Worm (Caenorhabditis elegans): ENCODE measurements around the gene K09H11.4.

DNA sequence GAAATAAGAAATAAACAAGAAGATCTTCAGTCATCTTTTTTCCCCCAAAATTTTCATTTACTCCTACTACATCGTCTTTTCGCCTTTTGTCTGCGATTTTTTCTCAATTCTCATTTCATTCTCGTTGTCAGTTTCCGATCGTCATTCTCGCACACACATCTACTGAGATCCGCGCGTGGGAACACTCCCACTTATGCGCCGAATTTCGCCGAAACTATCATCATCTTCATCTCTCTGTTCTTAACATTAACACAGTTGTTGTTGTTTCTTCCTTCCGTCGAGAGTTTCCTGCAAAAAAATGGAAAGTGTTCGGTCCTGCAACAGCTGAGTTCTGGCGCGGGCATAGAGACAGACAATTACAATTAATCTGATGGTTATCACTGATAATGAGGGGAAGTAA is 28.8 kb downstream of the K09H11.4 start:
- TF ChIP-seq elt-2 (tag; optimal IDR thresholded peaks at IDR 0.05) (no peak), ama-1 (optimal IDR thresholded peaks at IDR 0.05) (no peak), rnt-1 (tag; optimal IDR thresholded peaks at IDR 0.05) (no peak), pha-4 (tag; optimal IDR thresholded peaks at IDR 0.05) (no peak), C38D4.7 (GFP tag; optimal IDR thresholded peaks at IDR 0.05) (no peak), nhr-232 (tag; optimal IDR thresholded peaks at IDR 0.05) (no peak), pqm-1 (tag; optimal IDR thresholded peaks at IDR 0.05) (no peak), sdc-2 (tag; optimal IDR thresholded peaks at IDR 0.05) (no peak), ceh-45 (GFP tag; IDR thresholded peaks at IDR 0.05) (no peak), ttx-3 (tag; optimal IDR thresholded peaks at IDR 0.05) (no peak), ceh-31 (tag; optimal IDR thresholded peaks at IDR 0.05) (no peak), hlh-13 (GFP tag; optimal IDR thresholded peaks at IDR 0.05) (no peak), fkh-10 (GFP tag; optimal IDR thresholded peaks at IDR 0.05) (no peak)

Data from whole organism, late embryonic.